Fruit fly (Drosophila melanogaster) Kc167 (cell line): ENCODE results near the gene E23.

ENCODE experiments used
- Myc ChIP-seq: fragments of >200 bp; optimal IDR thresholded peaks from 2 replicates; lab custom pipeline; 2017; ENCODE audit warnings: missing external identifiers
- Sin3A ChIP-seq: fragments of >200 bp; optimal IDR thresholded peaks from 2 replicates; lab custom pipeline; 2018; ENCODE audit warnings: missing external identifiers
- h ChIP-seq: fragments of >200 bp; optimal IDR thresholded peaks from 3 replicates; lab custom pipeline; 2018; ENCODE audit warnings: missing external identifiers
- ttk ChIP-seq: sonication (Bioruptor generic); optimal IDR thresholded peaks from 2 replicates; lab custom pipeline; 2017; ENCODE audit warnings: missing external identifiers

- TF ChIP-seq h (no peak), Sin3A (lab: Kevin White, UChicago) (no peak), ttk (lab: Kevin White, UChicago) (no peak), Myc (lab: Kevin White, UChicago) (no peak)
These were observed 12.3 kb downstream of the E23 start for dm6 chr2L:3342369-3342768.
